Fruit fly (Drosophila melanogaster) whole organism, prepupa: ENCODE results near the gene wrm1.

Experiments used
- Blimp-1 ChIP-seq: fragments of 200-800 bp; sonication (Bioruptor generic); optimal IDR thresholded peaks from 3 replicates; lab custom pipeline; 2017; ENCODE audit warnings: missing biosample characterization, missing genetic modification characterization, mild to moderate bottlenecking, moderate library complexity, missing genetic modification reagents
- CG11294 ChIP-seq: fragments of 200-800 bp; sonication (Bioruptor generic); IDR thresholded peaks from 2 replicates; pipeline ENCODE4 v1.3.6; 2022; ENCODE audit warnings: missing biosample characterization, missing genetic modification characterization
- CG11762 ChIP-seq: fragments of 200-800 bp; sonication (Bioruptor generic); optimal IDR thresholded peaks from 3 replicates; lab custom pipeline; 2016; ENCODE audit warnings: missing biosample characterization, missing genetic modification characterization; ENCODE audit not compliant: insufficient read depth
- CG11902 ChIP-seq: fragments of 200-800 bp; sonication (Bioruptor generic); optimal IDR thresholded peaks from 3 replicates; lab custom pipeline; 2016; ENCODE audit warnings: missing biosample characterization, missing genetic modification characterization
- CG15336 ChIP-seq: fragments of 200-800 bp; sonication (Bioruptor generic); IDR thresholded peaks from 2 replicates; pipeline ENCODE4 v1.3.6; 2022; ENCODE audit warnings: missing biosample characterization, missing genetic modification characterization
- CG1621 ChIP-seq: fragments of 200-800 bp; sonication (Bioruptor generic); optimal IDR thresholded peaks from 3 replicates; lab custom pipeline; 2018; ENCODE audit warnings: missing biosample characterization, mild to moderate bottlenecking, missing genetic modification characterization
- CG16779 ChIP-seq: fragments of 200-800 bp; sonication (Bioruptor generic); optimal IDR thresholded peaks from 3 replicates; lab custom pipeline; 2017; ENCODE audit warnings: missing biosample characterization, mild to moderate bottlenecking, missing genetic modification characterization
- CG3032 ChIP-seq: fragments of 200-800 bp; optimal IDR thresholded peaks from 2 replicates; lab custom pipeline; 2019; ENCODE audit warnings: missing biosample characterization, mild to moderate bottlenecking, missing genetic modification characterization, moderate library complexity
- CG31627 ChIP-seq: fragments of 200-800 bp; sonication (Bioruptor generic); optimal IDR thresholded peaks from 3 replicates; lab custom pipeline; 2016; ENCODE audit warnings: missing biosample characterization, missing genetic modification characterization
- CG32006 ChIP-seq: fragments of 200-800 bp; sonication (Bioruptor generic); optimal IDR thresholded peaks from 3 replicates; lab custom pipeline; 2017; ENCODE audit warnings: missing biosample characterization, mild to moderate bottlenecking, missing genetic modification characterization
- CG34406 ChIP-seq: fragments of 200-800 bp; sonication (Bioruptor generic); optimal IDR thresholded peaks from 3 replicates; lab custom pipeline; 2016; ENCODE audit warnings: missing biosample characterization, missing genetic modification characterization
- CG3919 ChIP-seq: fragments of 200-800 bp; sonication (Bioruptor generic); optimal IDR thresholded peaks from 3 replicates; lab custom pipeline; 2016; ENCODE audit warnings: missing biosample characterization, missing genetic modification characterization
- CG4318 ChIP-seq: fragments of 200-800 bp; sonication (Bioruptor generic); optimal IDR thresholded peaks from 3 replicates; lab custom pipeline; 2017; ENCODE audit warnings: missing biosample characterization, mild to moderate bottlenecking, missing genetic modification characterization
- CG6163 ChIP-seq: fragments of 200-800 bp; sonication (Bioruptor generic); IDR thresholded peaks from 3 replicates; pipeline ENCODE4 v1.3.6; 2022; ENCODE audit warnings: missing biosample characterization, missing genetic modification characterization
- CG6276 ChIP-seq: fragments of 200-800 bp; sonication (Bioruptor generic); optimal IDR thresholded peaks from 2 replicates; lab custom pipeline; 2017; ENCODE audit warnings: missing biosample characterization, mild to moderate bottlenecking, missing genetic modification characterization
- CG6792 ChIP-seq: fragments of 200-800 bp; sonication (Bioruptor generic); optimal IDR thresholded peaks from 3 replicates; lab custom pipeline; 2016; ENCODE audit warnings: missing biosample characterization, missing genetic modification characterization
- CG6854 ChIP-seq: fragments of 200-800 bp; sonication (Bioruptor generic); optimal IDR thresholded peaks from 2 replicates; lab custom pipeline; 2017; ENCODE audit warnings: missing biosample characterization, mild to moderate bottlenecking, missing genetic modification characterization
- CG7368 ChIP-seq: fragments of 200-800 bp; sonication (Bioruptor generic); optimal IDR thresholded peaks from 3 replicates; lab custom pipeline; 2016; ENCODE audit warnings: missing biosample characterization, missing genetic modification characterization
- CG8119 ChIP-seq: fragments of 200-800 bp; sonication (Bioruptor generic); IDR thresholded peaks from 3 replicates; pipeline ENCODE4 v1.3.6; 2022; ENCODE audit warnings: missing biosample characterization, missing genetic modification characterization
- CG8319 ChIP-seq: fragments of 200-800 bp; sonication (Bioruptor generic); optimal IDR thresholded peaks from 3 replicates; lab custom pipeline; 2016; ENCODE audit warnings: missing biosample characterization, missing genetic modification characterization
- CG8632 ChIP-seq: fragments of 200-800 bp; sonication (Bioruptor generic); optimal IDR thresholded peaks from 3 replicates; lab custom pipeline; 2016; ENCODE audit warnings: missing biosample characterization, missing genetic modification characterization
- CG9139 ChIP-seq: fragments of 200-800 bp; sonication (Bioruptor generic); optimal IDR thresholded peaks from 3 replicates; lab custom pipeline; 2017; ENCODE audit warnings: missing biosample characterization, mild to moderate bottlenecking, missing genetic modification characterization
- Eip75B ChIP-seq: fragments of 200-800 bp; sonication (Bioruptor generic); optimal IDR thresholded peaks from 3 replicates; lab custom pipeline; 2016; ENCODE audit warnings: missing biosample characterization, missing genetic modification characterization
- Eip78C ChIP-seq: fragments of 200-800 bp; sonication (Bioruptor generic); peaks from one replicate; lab custom pipeline; 2016; ENCODE audit warnings: missing biosample characterization, missing genetic modification characterization
- Eip93F ChIP-seq: fragments of 200-800 bp; sonication (Bioruptor generic); optimal IDR thresholded peaks from 2 replicates; lab custom pipeline; 2016; ENCODE audit warnings: missing biosample characterization, mild to moderate bottlenecking, missing genetic modification characterization
- Ets21C ChIP-seq: fragments of 200-800 bp; sonication (Bioruptor generic); optimal IDR thresholded peaks from 3 replicates; lab custom pipeline; 2016; ENCODE audit warnings: missing biosample characterization, missing genetic modification characterization
- Ets96B ChIP-seq: fragments of 200-800 bp; optimal IDR thresholded peaks from 2 replicates; lab custom pipeline; 2019; ENCODE audit warnings: missing biosample characterization, mild to moderate bottlenecking, missing genetic modification characterization, moderate library complexity
- Gug ChIP-seq: fragments of 200-800 bp; sonication (Bioruptor generic); IDR thresholded peaks from 2 replicates; pipeline ENCODE4 v1.3.6; 2022; ENCODE audit warnings: missing biosample characterization, missing genetic modification characterization
- Hr38 ChIP-seq: sonication (Bioruptor generic); optimal IDR thresholded peaks from 2 replicates; lab custom pipeline; 2016; ENCODE audit warnings: missing biosample characterization, missing genetic modification characterization
- Hr39 ChIP-seq: fragments of 200-800 bp; sonication (Bioruptor generic); optimal IDR thresholded peaks from 2 replicates; lab custom pipeline; 2016; ENCODE audit warnings: missing biosample characterization, missing genetic modification characterization
- Hr4 ChIP-seq: fragments of 200-800 bp; sonication (Bioruptor generic); optimal IDR thresholded peaks from 3 replicates; lab custom pipeline; 2016; ENCODE audit warnings: missing biosample characterization, missing genetic modification characterization
- Lpt ChIP-seq: fragments of 200-800 bp; sonication (Bioruptor generic); optimal IDR thresholded peaks from 3 replicates; lab custom pipeline; 2016; ENCODE audit warnings: missing biosample characterization, missing genetic modification characterization
- Met ChIP-seq: fragments of 200-800 bp; sonication (Bioruptor generic); optimal IDR thresholded peaks from 3 replicates; lab custom pipeline; 2016; ENCODE audit warnings: missing biosample characterization, missing genetic modification characterization
- Smox ChIP-seq: fragments of 200-800 bp; sonication (Bioruptor generic); optimal IDR thresholded peaks from 3 replicates; lab custom pipeline; 2016; ENCODE audit warnings: missing biosample characterization, missing genetic modification characterization
- Sox14 ChIP-seq: fragments of 200-800 bp; sonication (Bioruptor generic); optimal IDR thresholded peaks from 3 replicates; lab custom pipeline; 2016; ENCODE audit warnings: missing biosample characterization, missing genetic modification characterization
- Sox15 ChIP-seq: fragments of 200-800 bp; sonication (Bioruptor generic); optimal IDR thresholded peaks from 3 replicates; lab custom pipeline; 2016; ENCODE audit warnings: missing biosample characterization, missing genetic modification characterization
- achi ChIP-seq: fragments of 200-800 bp; sonication (Bioruptor generic); optimal IDR thresholded peaks from 3 replicates; lab custom pipeline; 2016; ENCODE audit warnings: missing biosample characterization, missing genetic modification characterization
- acj6 ChIP-seq: fragments of 200-800 bp; sonication (Bioruptor generic); optimal IDR thresholded peaks from 3 replicates; lab custom pipeline; 2016; ENCODE audit warnings: missing biosample characterization, missing genetic modification characterization
- cyc ChIP-seq: fragments of 200-800 bp; sonication (Bioruptor generic); optimal IDR thresholded peaks from 3 replicates; lab custom pipeline; 2016; ENCODE audit warnings: missing biosample characterization, missing genetic modification characterization
- dac ChIP-seq: fragments of 200-800 bp; sonication (Bioruptor generic); optimal IDR thresholded peaks from 2 replicates; lab custom pipeline; 2017; ENCODE audit warnings: missing biosample characterization, mild to moderate bottlenecking, missing genetic modification characterization
- dsx ChIP-seq: fragments of 200-800 bp; optimal IDR thresholded peaks from 3 replicates; lab custom pipeline; 2019; ENCODE audit warnings: missing biosample characterization, mild to moderate bottlenecking, missing genetic modification characterization, moderate library complexity; ENCODE audit not compliant: poor library complexity, severe bottlenecking
- eg ChIP-seq: fragments of 200-800 bp; sonication (Bioruptor generic); IDR thresholded peaks from 3 replicates; pipeline ENCODE4 v1.3.6; 2022; ENCODE audit warnings: missing biosample characterization, missing genetic modification characterization
- esn ChIP-seq: fragments of 200-800 bp; sonication (Bioruptor generic); optimal IDR thresholded peaks from 2 replicates; lab custom pipeline; 2016; ENCODE audit warnings: missing biosample characterization, mild to moderate bottlenecking, missing genetic modification characterization, moderate library complexity
- fd59A ChIP-seq: fragments of 200-800 bp; sonication (Bioruptor generic); optimal IDR thresholded peaks from 2 replicates; lab custom pipeline; 2017; ENCODE audit warnings: missing biosample characterization, mild to moderate bottlenecking, missing genetic modification characterization, missing genetic modification reagents
- fd85E ChIP-seq: fragments of 200-800 bp; sonication (Bioruptor generic); optimal IDR thresholded peaks from 3 replicates; lab custom pipeline; 2016; ENCODE audit warnings: missing biosample characterization, missing genetic modification characterization
- fkh ChIP-seq: fragments of 200-800 bp; sonication (Bioruptor generic); optimal IDR thresholded peaks from 3 replicates; lab custom pipeline; 2017; ENCODE audit warnings: missing biosample characterization, mild to moderate bottlenecking, missing genetic modification characterization, moderate library complexity
- lz ChIP-seq: fragments of 200-800 bp; sonication (Bioruptor generic); optimal IDR thresholded peaks from 3 replicates; lab custom pipeline; 2016; ENCODE audit warnings: missing biosample characterization, missing genetic modification characterization
- net ChIP-seq: fragments of 200-800 bp; sonication (Bioruptor generic); optimal IDR thresholded peaks from 3 replicates; lab custom pipeline; 2016; ENCODE audit warnings: missing biosample characterization, missing genetic modification characterization
- salr ChIP-seq, 2 experiments: fragments of 200-800 bp; sonication (Bioruptor generic); optimal IDR thresholded peaks; 3 replicates each; lab custom pipeline; 2016 to 2018; ENCODE audit warnings: missing biosample characterization in 2 of 2, missing genetic modification characterization in 2 of 2, mild to moderate bottlenecking in 1 of 2
- spab ChIP-seq: fragments of 200-800 bp; sonication (Bioruptor generic); optimal IDR thresholded peaks from 2 replicates; lab custom pipeline; 2017; ENCODE audit warnings: missing biosample characterization, mild to moderate bottlenecking, missing genetic modification characterization, missing genetic modification reagents
- ss ChIP-seq, 2 experiments: fragments of 200-800 bp; sonication (Bioruptor generic); optimal IDR thresholded peaks; 2 replicates in 1 of 2; 3 replicates in 1 of 2; lab custom pipeline; 2017 to 2018; ENCODE audit warnings: mild to moderate bottlenecking in 2 of 2, missing biosample characterization in 2 of 2, missing genetic modification characterization in 2 of 2, moderate library complexity in 1 of 2
- svp ChIP-seq: fragments of 200-800 bp; sonication (Bioruptor generic); peaks from one replicate; lab custom pipeline; 2016; ENCODE audit warnings: missing biosample characterization, missing genetic modification characterization

Gene wrm1

dm6 chr3L:7328567-7329253 lies 6.3 kb downstream of the wrm1 start, which contains the start of the genes mrva, CG42307 and mus312:
Gene mrva, minus strand, starts transcription at chr3L:7328842.
Gene CG42307, plus strand, starts transcription at chr3L:7329132.
Gene mus312, plus strand, starts transcription at chr3L:7329132.
- peak; percentile 65 for TF ChIP-seq Blimp-1 (GFP tag; lab: Kevin White, UChicago)
- no peak for TF ChIP-seq Met (GFP tag; lab: Kevin White, UChicago)
- no peak for TF ChIP-seq CG32006 (GFP tag; lab: Kevin White, UChicago)
- peak; percentile 90 for TF ChIP-seq CG3032 (tag; lab: Kevin White, UChicago)
- TF ChIP-seq achi: peak; percentile 83
- TF ChIP-seq Hr4 (GFP tag; lab: Kevin White, UChicago): no peak
- peak; percentile 76 for TF ChIP-seq CG11762
- no peak for TF ChIP-seq fkh
- no peak for TF ChIP-seq Eip78C (GFP tag; lab: Kevin White, UChicago)
- TF ChIP-seq CG8632 (GFP tag; lab: Kevin White, UChicago): peak; percentile 86
- no peak for TF ChIP-seq fd85E
- no peak for TF ChIP-seq acj6 (GFP tag; lab: Kevin White, UChicago)
- no peak for TF ChIP-seq svp (GFP tag; lab: Kevin White, UChicago)
- no peak for TF ChIP-seq CG6276
- TF ChIP-seq CG34406 (GFP tag; lab: Kevin White, UChicago): peak; percentile 81
- no peak for TF ChIP-seq CG3919
- no peak for TF ChIP-seq Hr38 (GFP tag; lab: Kevin White, UChicago)
- TF ChIP-seq CG11902 (GFP tag; lab: Kevin White, UChicago): no peak
- TF ChIP-seq CG15336 (GFP tag; lab: Robert Waterston, UW): peak; percentile 82
- peak; percentile 82; the same call in 1 of the 2 replicates for TF ChIP-seq CG11294 (GFP tag; lab: Robert Waterston, UW)
- TF ChIP-seq spab: no peak
- TF ChIP-seq esn (GFP tag; lab: Kevin White, UChicago): peak; percentile 78
- peak; percentile 44 for TF ChIP-seq CG31627 (GFP tag; lab: Kevin White, UChicago)
- TF ChIP-seq dsx (GFP tag; lab: Kevin White, UChicago): peak; percentile 48
- peak; percentile 13 for TF ChIP-seq CG6854 (GFP tag; lab: Kevin White, UChicago)
- TF ChIP-seq Sox14: peak; percentile 79
- no peak for TF ChIP-seq Lpt (GFP tag; lab: Kevin White, UChicago)
- no peak for TF ChIP-seq CG9139 (GFP tag; lab: Kevin White, UChicago)
- peak; percentile 70 for TF ChIP-seq CG6792 (GFP tag; lab: Kevin White, UChicago)
- no peak for TF ChIP-seq CG1621
- TF ChIP-seq CG7368 (GFP tag; lab: Kevin White, UChicago): peak; percentile 50
- TF ChIP-seq fd59A (GFP tag; lab: Kevin White, UChicago): peak; percentile 28
- no peak for TF ChIP-seq Smox (GFP tag; lab: Kevin White, UChicago)
- TF ChIP-seq CG8319: no peak
- TF ChIP-seq eg: peak; percentile 89
- TF ChIP-seq Eip93F (GFP tag; lab: Kevin White, UChicago): peak; percentile 52
- TF ChIP-seq ss (GFP tag; optimal IDR thresholded peaks at IDR 0.05; lab: Kevin White, UChicago): no peak
- TF ChIP-seq Eip75B (GFP tag; lab: Kevin White, UChicago): no peak
- no peak for TF ChIP-seq dac (GFP tag; lab: Kevin White, UChicago)
- peak; percentile 62 for TF ChIP-seq lz (GFP tag; lab: Kevin White, UChicago)
- TF ChIP-seq CG4318 (GFP tag; lab: Kevin White, UChicago): no peak
- TF ChIP-seq Hr39 (GFP tag; lab: Kevin White, UChicago): no peak
- TF ChIP-seq salr (GFP tag; optimal IDR thresholded peaks at IDR 0.05; lab: Kevin White, UChicago): peak in 1 of 2 experiments; percentile 21
- TF ChIP-seq Sox15 (GFP tag; lab: Kevin White, UChicago): peak; percentile 67
- TF ChIP-seq CG8119: peak; percentile 80
- TF ChIP-seq CG16779 (tag; lab: Kevin White, UChicago): no peak
- peak; percentile 77 for TF ChIP-seq Gug
- TF ChIP-seq net: no peak
- TF ChIP-seq Ets96B (tag; lab: Kevin White, UChicago): peak; percentile 85
- no peak for TF ChIP-seq Ets21C (GFP tag; lab: Kevin White, UChicago)
- TF ChIP-seq cyc (GFP tag; lab: Kevin White, UChicago): peak; percentile 60
- peak; percentile 78 for TF ChIP-seq CG6163 (GFP tag; lab: Robert Waterston, UW)
